Worm (Caenorhabditis elegans) whole organism, L4 larva: ENCODE measurements around the gene ZK228.3.

ENCODE experiments used
- F37D6.2 ChIP-seq: sonication (generic microtip); optimal IDR thresholded peaks from 2 replicates; lab custom pipeline; 2016; ENCODE audit warnings: mild to moderate bottlenecking, missing genetic modification characterization, missing compliant biosample characterization
- F44E2.7 ChIP-seq: fragments of 200-800 bp; sonication (Bioruptor generic); IDR thresholded peaks from 2 replicates; pipeline ENCODE4 v2.1.2; 2022; ENCODE audit warnings: missing genetic modification characterization, missing compliant biosample characterization
- Y48G9A.11 ChIP-seq: fragments of 200-800 bp; sonication (Bioruptor generic); IDR thresholded peaks from 2 replicates; pipeline ENCODE4 v1.3.6; 2022; ENCODE audit warnings: missing genetic modification reagents, missing genetic modification characterization, missing compliant biosample characterization
- Y5F2A.4 ChIP-seq: fragments of 200-800 bp; sonication (Bioruptor generic); optimal IDR thresholded peaks from 2 replicates; lab custom pipeline; 2018; ENCODE audit warnings: mild to moderate bottlenecking, missing genetic modification characterization, missing compliant biosample characterization
- Y75B8A.6 ChIP-seq: fragments of 200-800 bp; sonication (Bioruptor generic); IDR thresholded peaks from 2 replicates; pipeline ENCODE4 v1.3.6; 2022; ENCODE audit warnings: missing genetic modification reagents, missing genetic modification characterization, missing compliant biosample characterization
- ZK337.2 ChIP-seq: fragments of 200-800 bp; sonication (Bioruptor generic); IDR thresholded peaks from 2 replicates; pipeline ENCODE4 v1.3.6; 2022; ENCODE audit warnings: missing genetic modification reagents, missing genetic modification characterization, missing compliant biosample characterization
- aha-1 ChIP-seq: fragments of 150-350 bp; peaks from one replicate; lab custom pipeline; 2014; ENCODE audit warnings: missing biosample characterization, missing genetic modification characterization
- ceh-28 ChIP-seq: fragments of 150-350 bp; optimal IDR thresholded peaks from 2 replicates; lab custom pipeline; 2014; ENCODE audit warnings: missing biosample characterization, missing genetic modification reagents, missing genetic modification characterization
- ceh-44 ChIP-seq: fragments of 200-800 bp; sonication (Bioruptor generic); IDR thresholded peaks from 2 replicates; pipeline ENCODE4 v1.3.6; 2022; ENCODE audit warnings: missing genetic modification reagents, missing genetic modification characterization, missing compliant biosample characterization
- ceh-82 ChIP-seq: sonication (generic microtip); optimal IDR thresholded peaks from 2 replicates; lab custom pipeline; 2017; ENCODE audit warnings: missing biosample characterization, missing genetic modification characterization
- cey-2 ChIP-seq: sonication (generic microtip); optimal IDR thresholded peaks from 3 replicates; lab custom pipeline; 2017; ENCODE audit warnings: missing genetic modification characterization, mild to moderate bottlenecking, missing compliant biosample characterization, antibody characterized with exemption, borderline replicate concordance; ENCODE audit not compliant: insufficient read depth
- ctbp-1 ChIP-seq: fragments of 200-800 bp; sonication (Bioruptor generic); IDR thresholded peaks from 2 replicates; pipeline ENCODE4 v1.3.6; 2022; ENCODE audit warnings: missing genetic modification reagents, missing genetic modification characterization, missing compliant biosample characterization
- daf-12 ChIP-seq: fragments of 150-350 bp; optimal IDR thresholded peaks from 2 replicates; lab custom pipeline; 2014; ENCODE audit warnings: missing biosample characterization, missing genetic modification reagents, missing genetic modification characterization
- dmd-6 ChIP-seq: fragments of 200-800 bp; sonication (Bioruptor generic); IDR thresholded peaks from 2 replicates; pipeline ENCODE4 v1.3.6; 2022; ENCODE audit warnings: missing genetic modification reagents, missing genetic modification characterization, missing compliant biosample characterization
- dmd-9 ChIP-seq: fragments of 200-800 bp; sonication (Bioruptor generic); IDR thresholded peaks from 2 replicates; pipeline ENCODE4 v1.3.6; 2022; ENCODE audit warnings: missing genetic modification reagents, missing genetic modification characterization, missing compliant biosample characterization
- dpl-1 ChIP-seq: fragments of 150-350 bp; optimal IDR thresholded peaks from 2 replicates; lab custom pipeline; 2014; ENCODE audit warnings: missing biosample characterization, missing genetic modification reagents, missing genetic modification characterization
- egl-27 ChIP-seq: sonication (generic microtip); optimal IDR thresholded peaks from 3 replicates; lab custom pipeline; 2017; ENCODE audit warnings: missing biosample characterization, missing genetic modification reagents, missing genetic modification characterization
- fkh-10 ChIP-seq: fragments of 150-350 bp; optimal IDR thresholded peaks from 2 replicates; lab custom pipeline; 2014; ENCODE audit warnings: missing biosample characterization, missing genetic modification reagents, missing genetic modification characterization
- gei-8 ChIP-seq: fragments of 200-800 bp; sonication (Bioruptor generic); optimal IDR thresholded peaks from 2 replicates; lab custom pipeline; 2018; ENCODE audit warnings: mild to moderate bottlenecking, missing genetic modification characterization, missing compliant biosample characterization
- hlh-11 ChIP-seq: fragments of 200-800 bp; sonication (Bioruptor generic); optimal IDR thresholded peaks from 2 replicates; lab custom pipeline; 2018; ENCODE audit warnings: mild to moderate bottlenecking, missing genetic modification characterization, missing compliant biosample characterization
- hlh-30 ChIP-seq: sonication (generic microtip); optimal IDR thresholded peaks from 2 replicates; lab custom pipeline; 2017; ENCODE audit warnings: antibody characterized with exemption, mild to moderate bottlenecking, missing genetic modification characterization, missing compliant biosample characterization; ENCODE audit not compliant: insufficient read depth
- hmg-1.1 ChIP-seq: fragments of 200-800 bp; sonication (Bioruptor generic); IDR thresholded peaks from 2 replicates; pipeline ENCODE4 v1.3.6; 2022; ENCODE audit warnings: missing genetic modification reagents, missing genetic modification characterization, missing compliant biosample characterization
- jun-1 ChIP-seq: fragments of 150-350 bp; optimal IDR thresholded peaks from 2 replicates; lab custom pipeline; 2014; ENCODE audit warnings: missing biosample characterization, missing genetic modification reagents, missing genetic modification characterization
- lsy-2 ChIP-seq, 2 experiments: fragments of 150-350 bp in 1 of 2; sonication (generic microtip) in 1 of 2; optimal IDR thresholded peaks; 2 replicates each; lab custom pipeline; 2014 to 2017; ENCODE audit warnings: missing biosample characterization in 2 of 2, missing genetic modification characterization in 2 of 2
- madf-9 ChIP-seq: fragments of 200-800 bp; sonication (Bioruptor generic); conservative IDR thresholded peaks from 2 replicates; pipeline ENCODE4 v1.3.6; 2022; ENCODE audit warnings: missing genetic modification reagents, missing genetic modification characterization, missing compliant biosample characterization
- mdl-1 ChIP-seq, 2 experiments: fragments of 150-350 bp in 1 of 2; sonication (generic microtip) in 1 of 2; optimal IDR thresholded peaks; 2 replicates each; lab custom pipeline; 2014 to 2017; ENCODE audit warnings: missing biosample characterization in 2 of 2, missing genetic modification characterization in 2 of 2
- mep-1 ChIP-seq: fragments of 150-350 bp; sonication (generic microtip); optimal IDR thresholded peaks from 3 replicates; lab custom pipeline; 2014; ENCODE audit warnings: missing biosample characterization, missing genetic modification characterization
- mxl-2 ChIP-seq: fragments of 200-800 bp; sonication (Bioruptor generic); conservative IDR thresholded peaks from 2 replicates; pipeline ENCODE4 v1.3.6; 2022; ENCODE audit warnings: missing genetic modification reagents, missing genetic modification characterization, missing compliant biosample characterization
- nhr-102 ChIP-seq: sonication (generic microtip); optimal IDR thresholded peaks from 2 replicates; lab custom pipeline; 2016; ENCODE audit warnings: mild to moderate bottlenecking, missing genetic modification characterization, moderate library complexity, missing compliant biosample characterization
- nhr-11 ChIP-seq: fragments of 150-350 bp; optimal IDR thresholded peaks from 2 replicates; lab custom pipeline; 2014; ENCODE audit warnings: missing biosample characterization, missing genetic modification characterization
- nhr-28 ChIP-seq: fragments of 150-350 bp; optimal IDR thresholded peaks from 2 replicates; lab custom pipeline; 2014; ENCODE audit warnings: missing biosample characterization, missing genetic modification characterization
- nhr-42 ChIP-seq: fragments of 200-800 bp; sonication (Bioruptor generic); IDR thresholded peaks from 2 replicates; pipeline ENCODE4 v1.3.6; 2022; ENCODE audit warnings: missing genetic modification characterization, missing compliant biosample characterization
- nhr-6 ChIP-seq: fragments of 150-350 bp; optimal IDR thresholded peaks from 2 replicates; lab custom pipeline; 2014; ENCODE audit warnings: missing biosample characterization, missing genetic modification characterization
- nhr-76 ChIP-seq: fragments of 150-350 bp; optimal IDR thresholded peaks from 2 replicates; lab custom pipeline; 2014; ENCODE audit warnings: missing biosample characterization, missing genetic modification characterization
- pha-4 ChIP-seq, 2 experiments: fragments of 150-350 bp in 1 of 2; fragments of 200-800 bp in 1 of 2; sonication (Bioruptor generic) in 1 of 2; IDR thresholded peaks in 1 of 2; optimal IDR thresholded peaks in 1 of 2; 2 replicates each; pipeline versions ENCODE4 v1.3.6 to Lab custom; 2014 to 2022; ENCODE audit warnings: missing genetic modification characterization in 2 of 2, missing genetic modification reagents in 2 of 2, missing biosample characterization in 1 of 2, missing compliant biosample characterization in 1 of 2
- php-3 ChIP-seq: fragments of 200-800 bp; sonication (Bioruptor generic); IDR thresholded peaks from 2 replicates; pipeline ENCODE4 v1.3.6; 2022; ENCODE audit warnings: missing genetic modification reagents, missing genetic modification characterization, missing compliant biosample characterization
- rbr-2 ChIP-seq: sonication (generic microtip); optimal IDR thresholded peaks from 2 replicates; lab custom pipeline; 2016; ENCODE audit warnings: missing genotype, missing genetic modification characterization, missing compliant biosample characterization
- sdz-12 ChIP-seq: fragments of 200-800 bp; sonication (Bioruptor generic); optimal IDR thresholded peaks from 2 replicates; lab custom pipeline; 2018; ENCODE audit warnings: mild to moderate bottlenecking, missing genetic modification characterization, missing compliant biosample characterization
- set-16 ChIP-seq: fragments of 200-800 bp; sonication (Bioruptor generic); IDR thresholded peaks from 2 replicates; pipeline ENCODE4 v1.3.6; 2022; ENCODE audit warnings: missing genetic modification reagents, missing genetic modification characterization, missing compliant biosample characterization
- skn-1 ChIP-seq: fragments of 150-350 bp; optimal IDR thresholded peaks from 2 replicates; lab custom pipeline; 2014; ENCODE audit warnings: missing biosample characterization, missing genetic modification characterization
- snpc-1.2 ChIP-seq: fragments of 200-800 bp; sonication (Bioruptor generic); IDR thresholded peaks from 2 replicates; pipeline ENCODE4 v1.3.6; 2022; ENCODE audit warnings: missing genetic modification reagents, missing genetic modification characterization, missing compliant biosample characterization
- snpc-4 ChIP-seq: fragments of 150-350 bp; optimal IDR thresholded peaks from 2 replicates; lab custom pipeline; 2014; ENCODE audit warnings: missing biosample characterization, missing genetic modification characterization
- tra-1 ChIP-seq: fragments of 200-800 bp; sonication (Bioruptor generic); IDR thresholded peaks from 2 replicates; pipeline ENCODE4 v1.3.6; 2022; ENCODE audit warnings: missing genetic modification reagents, missing genetic modification characterization, missing compliant biosample characterization
- unc-39 ChIP-seq: sonication (generic microtip); optimal IDR thresholded peaks from 2 replicates; lab custom pipeline; 2017; ENCODE audit warnings: missing biosample characterization, missing genetic modification characterization
- unc-62 ChIP-seq, 3 experiments: fragments of 150-350 bp in 1 of 3; sonication (generic microtip); optimal IDR thresholded peaks in 2 of 3; peaks in 1 of 3; 1 replicate in 1 of 3; 2 replicates in 2 of 3; lab custom pipeline; 2014 to 2017; ENCODE audit warnings: missing biosample characterization in 3 of 3, missing genetic modification characterization in 3 of 3, missing genetic modification reagents in 3 of 3, missing genotype in 1 of 3
- zip-11 ChIP-seq: fragments of 200-800 bp; sonication (Bioruptor generic); IDR thresholded peaks from 2 replicates; pipeline ENCODE4 v1.3.6; 2022; ENCODE audit warnings: missing genetic modification characterization, missing compliant biosample characterization
- zip-2 ChIP-seq: fragments of 150-350 bp; optimal IDR thresholded peaks from 2 replicates; lab custom pipeline; 2014; ENCODE audit warnings: missing biosample characterization, missing genetic modification characterization

The ZK228.3 gene

ce11 chrV:18490284-18490832 lies 29.3 kb upstream of the ZK228.3 start:
- TF ChIP-seq unc-39 (tag; lab: Kevin White, UChicago) (no peak), ctbp-1 (GFP tag; lab: Robert Waterston, UW) (peak; percentile 78), ceh-82 (tag; lab: Kevin White, UChicago) (no peak), aha-1 (peak; percentile 86), pha-4 (GFP tag; IDR thresholded peaks at IDR 0.05; lab: Robert Waterston, UW) (no peak), pha-4 (tag; optimal IDR thresholded peaks at IDR 0.05; lab: Kevin White, UChicago) (no peak), jun-1 (tag; lab: Kevin White, UChicago) (no peak), Y48G9A.11 (GFP tag; lab: Robert Waterston, UW) (no peak), dmd-9 (GFP tag; lab: Robert Waterston, UW) (no peak), set-16 (GFP tag; lab: Robert Waterston, UW) (peak; percentile 90), snpc-1.2 (GFP tag; lab: Robert Waterston, UW) (no peak), madf-9 (GFP tag; lab: Robert Waterston, UW) (0 out of 2 replicates have a peak, but pooled peaks have one; percentile 41), nhr-102 (tag; lab: Kevin White, UChicago) (no peak), skn-1 (tag; lab: Kevin White, UChicago) (no peak), php-3 (no peak), F44E2.7 (GFP tag; lab: Robert Waterston, UW) (no peak), gei-8 (GFP tag; lab: Kevin White, UChicago) (no peak), lsy-2 (tag; optimal IDR thresholded peaks at IDR 0.05; lab: Kevin White, UChicago) (peak in 1 of 2 experiments; percentile 40), mxl-2 (GFP tag; lab: Robert Waterston, UW) (no peak), nhr-11 (tag; lab: Kevin White, UChicago) (peak; percentile 27), fkh-10 (peak; percentile 40), mep-1 (tag; lab: Kevin White, UChicago) (peak; percentile 60), sdz-12 (GFP tag; lab: Kevin White, UChicago) (no peak), dpl-1 (GFP tag; lab: Kevin White, UChicago) (no peak), cey-2 (tag; lab: Kevin White, UChicago) (no peak), Y75B8A.6 (GFP tag; lab: Robert Waterston, UW) (no peak), nhr-28 (tag; lab: Kevin White, UChicago) (peak; percentile 3), ceh-28 (peak; percentile 16), mdl-1 (tag; optimal IDR thresholded peaks at IDR 0.05; lab: Kevin White, UChicago) (peak in 1 of 2 experiments; percentile 45), zip-2 (tag; lab: Kevin White, UChicago) (no peak), F37D6.2 (tag; lab: Kevin White, UChicago) (peak; percentile 13), snpc-4 (tag; lab: Kevin White, UChicago) (no peak), hmg-1.1 (GFP tag; lab: Robert Waterston, UW) (peak; percentile 66), ceh-44 (no peak), Y5F2A.4 (no peak), nhr-6 (tag; lab: Kevin White, UChicago) (no peak), ZK337.2 (GFP tag; lab: Robert Waterston, UW) (no peak), egl-27 (no peak), hlh-11 (tag; lab: Kevin White, UChicago) (no peak), daf-12 (tag; lab: Kevin White, UChicago) (no peak), zip-11 (GFP tag; lab: Robert Waterston, UW) (no peak), hlh-30 (tag; lab: Kevin White, UChicago) (peak; percentile 52), nhr-42 (GFP tag; lab: Robert Waterston, UW) (no peak), tra-1 (no peak), nhr-76 (no peak), dmd-6 (GFP tag; lab: Robert Waterston, UW) (no peak), unc-62 (GFP tag; optimal IDR thresholded peaks at IDR 0.05 in 1 of 2; lab: Kevin White, UChicago) (peak in 1 of 2 experiments; percentile 98), unc-62 (tag; optimal IDR thresholded peaks at IDR 0.05; lab: Kevin White, UChicago) (no peak), rbr-2 (tag; lab: Kevin White, UChicago) (peak; percentile 28)
- TF ChIP-seq, all 104 proteins: peak for 16
